Worm (Caenorhabditis elegans) whole organism, L4/young adult: ENCODE measurements around the gene nspb-7.

Source experiments
- dao-5 ChIP-seq: sonication (generic microtip); optimal IDR thresholded peaks from 2 replicates; lab custom pipeline; 2016; ENCODE audit warnings: missing genotype, missing genetic modification characterization, moderate library complexity, missing compliant biosample characterization
- him-1 ChIP-seq: sonication (generic microtip); optimal IDR thresholded peaks from 2 replicates; lab custom pipeline; 2016; ENCODE audit warnings: missing genotype, missing genetic modification reagents, missing genetic modification characterization, missing compliant biosample characterization

DNA sequence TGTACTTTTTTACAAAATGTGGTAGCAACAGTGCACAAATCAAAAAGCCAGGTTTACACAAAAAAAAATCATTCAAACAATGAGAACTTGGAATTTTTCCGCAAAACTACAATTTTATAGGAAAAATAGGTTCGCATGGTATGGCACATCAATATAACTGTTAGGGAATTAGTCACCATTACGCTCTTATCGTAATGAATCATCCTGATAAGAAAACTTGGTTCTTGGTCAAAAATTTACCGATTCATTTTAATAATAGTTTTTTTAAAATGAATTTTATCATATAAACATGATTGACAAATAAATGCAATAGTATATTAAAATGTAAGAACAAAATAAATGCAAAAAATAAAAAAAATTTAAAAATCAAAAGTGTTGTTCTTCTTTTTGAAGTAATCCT is 37.6 kb upstream of the nspb-7 start:
- TF ChIP-seq dao-5 (tag; lab: Kevin White, UChicago) (no peak), him-1 (tag; lab: Kevin White, UChicago) (no peak)
